Worm (Caenorhabditis elegans): ENCODE measurements around the gene D1086.6.
A peak's percentile ranks its signal among the peaks of the same experiment; 100 is the strongest.

D1086.6 gene

ce11 chrV:14090309-14090967 is 10.8 kb downstream of the D1086.6 start, which contains the start of the genes D1086.5 and him-5:
D1086.5 (minus strand) TSS chrV:14090359.
him-5 (plus strand) TSS chrV:14090426.
- no peak for TF ChIP-seq mdt-29 (GFP tag; IDR thresholded peaks at IDR 0.05)
- peak in 1 of 2 experiments; percentile 57 for TF ChIP-seq unc-62 (GFP tag; optimal IDR thresholded peaks at IDR 0.05 in 1 of 2)
- no peak for TF ChIP-seq unc-62 (tag; optimal IDR thresholded peaks at IDR 0.05)
- TF ChIP-seq ceh-32 (tag; optimal IDR thresholded peaks at IDR 0.05; ENCODE audit: poor library complexity): no peak
- TF ChIP-seq lir-3 (tag; optimal IDR thresholded peaks at IDR 0.05): no peak
- no peak for TF ChIP-seq lin-39 (tag; optimal IDR thresholded peaks at IDR 0.05)

ce11 chrV:14092403-14092802 is 12.8 kb downstream of the D1086.6 start, which contains the start of gene D1086.3:
D1086.3 (plus strand) TSS chrV:14092792.
- no peak for TF ChIP-seq egl-27 (tag; optimal IDR thresholded peaks at IDR 0.05)
- TF ChIP-seq F44E2.7 (GFP tag; IDR thresholded peaks at IDR 0.05): no peak
- peak; percentile 62 for TF ChIP-seq T26A8.4 (GFP tag; IDR thresholded peaks at IDR 0.05)
- peak; percentile 62 for TF ChIP-seq F10B5.3 (tag; optimal IDR thresholded peaks at IDR 0.05)
- TF ChIP-seq Y48G9A.11 (GFP tag; IDR thresholded peaks at IDR 0.05): peak; percentile 56; the same call in 1 of the 2 replicates
- TF ChIP-seq php-3 (GFP tag; IDR thresholded peaks at IDR 0.05): 0 out of 2 replicates have a peak, but pooled peaks have one; percentile 20
- TF ChIP-seq nhr-28 (tag; optimal IDR thresholded peaks at IDR 0.05): no peak
- no peak for TF ChIP-seq ztf-11 (tag; optimal IDR thresholded peaks at IDR 0.05)
- TF ChIP-seq snpc-1.2 (GFP tag; IDR thresholded peaks at IDR 0.05): peak; percentile 73; the same call in 1 of the 2 replicates
- peak; percentile 73; the same call in 1 of the 2 replicates for TF ChIP-seq lin-38 (GFP tag; IDR thresholded peaks at IDR 0.05)
- no peak for TF ChIP-seq lim-7 (GFP tag; IDR thresholded peaks at IDR 0.05)
- TF ChIP-seq lin-15B (tag; optimal IDR thresholded peaks at IDR 0.05): no peak
- 0 out of 2 replicates have a peak, but pooled peaks have one; percentile 39 for TF ChIP-seq pha-4 (GFP tag; IDR thresholded peaks at IDR 0.05)
- TF ChIP-seq pha-4 (tag; optimal IDR thresholded peaks at IDR 0.05): no peak
- TF ChIP-seq daf-19 (GFP tag; conservative IDR thresholded peaks at IDR 0.05): 0 out of 2 replicates have a peak, but pooled peaks have one; percentile 46
- peak; percentile 88 for TF ChIP-seq snpc-4 (tag; optimal IDR thresholded peaks at IDR 0.05)
- peak; percentile 38 for TF ChIP-seq hlh-30 (tag; optimal IDR thresholded peaks at IDR 0.05; ENCODE audit: insufficient read depth)
- peak; percentile 23 for TF ChIP-seq lin-13 (GFP tag; optimal IDR thresholded peaks at IDR 0.05)
- peak; percentile 30 for TF ChIP-seq hlh-11 (tag; optimal IDR thresholded peaks at IDR 0.05)
- peak; percentile 74 for TF ChIP-seq mes-2 (tag; optimal IDR thresholded peaks at IDR 0.05; ENCODE audit: poor library complexity, severe bottlenecking)
- TF ChIP-seq F49E8.2 (tag; optimal IDR thresholded peaks at IDR 0.05; ENCODE audit: borderline replicate concordance): peak; percentile 85
- no peak for TF ChIP-seq tra-1 (GFP tag; IDR thresholded peaks at IDR 0.05)
- no peak for TF ChIP-seq madf-5 (GFP tag; IDR thresholded peaks at IDR 0.05)
- no peak for TF ChIP-seq unc-62 (GFP tag; optimal IDR thresholded peaks at IDR 0.05 in 1 of 2)
- no peak for TF ChIP-seq unc-62 (tag; optimal IDR thresholded peaks at IDR 0.05)
- 0 out of 2 replicates have a peak, but pooled peaks have one; percentile 23 for TF ChIP-seq hmg-1.1 (GFP tag; IDR thresholded peaks at IDR 0.05)
- TF ChIP-seq ama-1 (optimal IDR thresholded peaks at IDR 0.05): peak; percentile 97
- TF ChIP-seq arid-1 (GFP tag; conservative IDR thresholded peaks at IDR 0.05): peak; percentile 57; the same call in 1 of the 2 replicates
- TF ChIP-seq duxl-1 (tag; optimal IDR thresholded peaks at IDR 0.05; ENCODE audit: poor library complexity): peak; percentile 14
- TF ChIP-seq lin-39 (tag; optimal IDR thresholded peaks at IDR 0.05): no peak
- TF ChIP-seq nhr-42 (GFP tag; IDR thresholded peaks at IDR 0.05): no peak
- no peak for TF ChIP-seq nhr-11 (tag; optimal IDR thresholded peaks at IDR 0.05)
- no peak for TF ChIP-seq hif-1 (tag; optimal IDR thresholded peaks at IDR 0.05)
- TF ChIP-seq Y105C5A.15 (GFP tag; IDR thresholded peaks at IDR 0.05): no peak
- peak in 1 of 2 experiments; percentile 37 for TF ChIP-seq lsy-2 (tag; optimal IDR thresholded peaks at IDR 0.05)
- TF ChIP-seq madf-9 (GFP tag; conservative IDR thresholded peaks at IDR 0.05): no peak
- no peak for TF ChIP-seq ces-1 (GFP tag; optimal IDR thresholded peaks at IDR 0.05)
- TF ChIP-seq nhr-41 (GFP tag; IDR thresholded peaks at IDR 0.05): no peak
- peak; percentile 11 for TF ChIP-seq nhr-102 (tag; optimal IDR thresholded peaks at IDR 0.05)
- peak; percentile 36 to 76 for TF ChIP-seq daf-16 (GFP tag; optimal IDR thresholded peaks at IDR 0.05)
- peak; percentile 55 for TF ChIP-seq daf-16 (tag; optimal IDR thresholded peaks at IDR 0.05)
- TF ChIP-seq attf-4 (tag; optimal IDR thresholded peaks at IDR 0.05): no peak
- 0 out of 2 replicates have a peak, but pooled peaks have one; percentile 42 for TF ChIP-seq lin-1 (GFP tag; IDR thresholded peaks at IDR 0.05)
- TF ChIP-seq rbr-2 (tag; optimal IDR thresholded peaks at IDR 0.05): peak; percentile 19
